Worm (Caenorhabditis elegans): ENCODE measurements around the gene adt-2.
A peak's percentile ranks its signal among the peaks of the same experiment; 100 is the strongest.

The adt-2 gene

DNA sequence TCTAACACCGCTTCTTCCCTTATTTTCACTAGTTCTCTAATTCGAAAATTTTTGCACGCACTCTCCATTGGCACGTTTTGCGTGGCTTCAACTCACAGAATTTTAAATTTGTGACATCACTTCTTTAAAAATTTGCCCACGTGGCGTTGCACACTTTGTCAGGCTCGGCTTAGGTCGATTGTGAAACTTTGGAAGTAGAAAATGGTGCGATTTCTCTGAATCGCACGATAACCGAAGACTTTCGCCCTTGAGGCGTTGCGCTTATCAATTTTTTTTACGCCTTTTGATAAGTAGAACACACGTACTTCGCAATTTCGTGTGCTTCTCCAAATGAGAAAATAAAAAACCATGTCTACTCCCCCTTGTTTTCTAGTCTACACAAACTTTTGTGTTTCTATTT lies 7.7 kb upstream of the adt-2 start (continued):
- TF ChIP-seq daf-8 (GFP tag; IDR thresholded peaks at IDR 0.05) (no peak), zag-1 (tag; optimal IDR thresholded peaks at IDR 0.05) (no peak), nhr-111 (GFP tag; optimal IDR thresholded peaks at IDR 0.05) (no peak), egl-27 (tag; optimal IDR thresholded peaks at IDR 0.05) (no peak), ceh-32 (tag; optimal IDR thresholded peaks at IDR 0.05; ENCODE audit: poor library complexity) (no peak), attf-4 (tag; optimal IDR thresholded peaks at IDR 0.05) (no peak), rbr-2 (tag; optimal IDR thresholded peaks at IDR 0.05) (no peak), saeg-2 (GFP tag; IDR thresholded peaks at IDR 0.05) (no peak), nhr-41 (GFP tag; IDR thresholded peaks at IDR 0.05) (no peak), zfp-2 (tag; optimal IDR thresholded peaks at IDR 0.05) (no peak), dmd-9 (GFP tag; IDR thresholded peaks at IDR 0.05) (no peak), ztf-11 (tag; optimal IDR thresholded peaks at IDR 0.05) (no peak), Y105C5A.15 (GFP tag; IDR thresholded peaks at IDR 0.05) (no peak), spr-3 (GFP tag; optimal IDR thresholded peaks at IDR 0.05) (no peak)

DNA sequence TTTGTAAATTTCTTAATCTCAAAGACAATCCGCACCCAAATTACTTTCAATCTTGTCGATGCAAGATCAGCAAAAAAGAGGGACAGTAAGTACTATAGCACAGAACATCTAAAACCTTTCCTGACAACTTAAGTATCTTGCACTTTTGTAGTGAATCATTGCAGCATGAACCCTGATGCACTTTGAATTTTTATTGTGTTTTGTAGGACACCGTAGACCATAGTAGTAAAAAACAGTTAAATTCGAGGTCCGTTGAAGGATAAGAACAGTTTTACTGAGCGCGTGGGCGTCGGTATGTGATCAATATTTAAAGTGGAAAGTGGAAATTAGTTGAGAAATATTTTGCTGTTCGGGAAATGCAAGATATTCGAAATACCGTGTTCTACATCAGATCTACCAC lies 3.8 kb upstream of the adt-2 start:
- peak in 1 of 2 experiments; percentile 91 for TF ChIP-seq unc-62 (GFP tag; optimal IDR thresholded peaks at IDR 0.05 in 1 of 2)
- no peak for TF ChIP-seq unc-62 (tag; optimal IDR thresholded peaks at IDR 0.05)
- no peak for TF ChIP-seq daf-12 (tag; optimal IDR thresholded peaks at IDR 0.05)

DNA sequence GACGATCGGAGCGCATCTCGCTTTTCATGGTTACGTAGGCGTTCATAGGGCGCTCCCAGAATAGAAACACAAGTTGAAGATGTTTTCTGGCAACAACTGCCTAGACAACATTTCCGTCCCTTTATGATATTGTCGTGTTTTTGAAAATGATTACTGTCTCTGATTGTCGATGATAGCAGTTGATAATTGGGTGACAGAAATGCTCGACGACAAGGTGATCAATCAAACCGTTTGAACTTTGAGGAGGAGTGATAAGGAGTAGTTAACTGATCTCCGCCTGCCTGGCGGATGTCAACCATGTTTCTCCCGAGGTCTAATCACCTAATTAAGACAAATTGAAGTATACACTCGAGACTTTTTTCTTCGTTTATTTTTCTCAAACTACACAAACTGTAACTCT lies 2.1 kb upstream of the adt-2 start:
- TF ChIP-seq unc-62 (GFP tag; optimal IDR thresholded peaks at IDR 0.05 in 1 of 2) (peak in 1 of 2 experiments; percentile 95), unc-62 (tag; optimal IDR thresholded peaks at IDR 0.05) (no peak), snpc-1.2 (GFP tag; IDR thresholded peaks at IDR 0.05) (no peak)

DNA sequence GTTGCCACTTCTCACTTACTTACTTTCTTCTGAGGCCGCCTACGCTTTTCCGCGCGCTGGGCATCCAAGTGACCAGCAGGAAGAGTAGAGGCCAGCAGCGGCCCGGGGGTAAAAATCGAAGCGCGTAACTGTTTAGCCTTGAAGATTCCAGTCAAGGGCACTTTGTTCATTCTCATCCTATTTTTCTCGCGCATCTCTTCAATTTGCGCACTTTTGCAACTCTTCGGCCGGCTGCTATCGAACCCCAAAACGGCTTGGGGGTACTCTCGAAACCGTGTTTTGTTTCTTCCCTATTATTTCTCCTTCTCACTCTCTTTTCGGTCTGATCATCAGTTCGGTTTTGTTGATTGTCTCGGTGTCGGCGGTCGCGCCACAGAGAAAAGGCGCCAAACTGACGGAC lies 579 bp downstream of the adt-2 start:
- TF ChIP-seq unc-62 (GFP tag; optimal IDR thresholded peaks at IDR 0.05 in 1 of 2) (peak in 1 of 2 experiments; percentile 53), unc-62 (tag; optimal IDR thresholded peaks at IDR 0.05) (no peak), ceh-82 (tag; optimal IDR thresholded peaks at IDR 0.05) (no peak), Y105C5A.15 (GFP tag; IDR thresholded peaks at IDR 0.05) (no peak), nhr-25 (tag; optimal IDR thresholded peaks at IDR 0.05; ENCODE audit: borderline replicate concordance, insufficient read depth) (peak; percentile 88), aha-1 (tag) (peak; percentile 91), hlh-11 (tag; optimal IDR thresholded peaks at IDR 0.05) (peak; percentile 23), snpc-4 (tag; optimal IDR thresholded peaks at IDR 0.05) (no peak), mes-2 (tag; optimal IDR thresholded peaks at IDR 0.05; ENCODE audit: poor library complexity, severe bottlenecking) (peak; percentile 12), set-16 (GFP tag; IDR thresholded peaks at IDR 0.05) (peak; percentile 56)

DNA sequence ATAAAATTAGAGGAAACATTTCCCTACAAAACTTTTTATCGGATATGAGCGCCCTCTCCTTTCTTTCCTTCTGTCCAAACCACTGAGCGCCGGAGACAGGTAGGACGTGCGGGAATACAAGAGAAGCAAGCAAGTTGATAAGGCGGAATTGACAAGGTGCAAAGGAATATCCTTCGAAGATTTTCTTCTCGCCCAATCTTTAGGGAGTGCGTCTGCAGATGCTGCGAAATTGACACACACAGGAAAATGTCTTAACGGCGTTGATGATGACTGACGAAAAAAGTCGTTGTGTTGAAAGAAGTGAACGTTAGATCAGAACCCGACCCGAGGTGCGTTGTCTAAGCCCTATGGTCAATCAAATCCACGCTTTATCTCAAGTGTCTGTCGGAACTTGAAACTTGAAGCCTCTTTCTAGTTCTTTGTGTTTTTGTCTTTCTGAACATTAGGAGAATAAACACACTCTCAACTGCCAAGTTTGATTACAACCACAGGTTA lies 1.8 kb downstream of the adt-2 start:
- no peak for TF ChIP-seq daf-8 (GFP tag; IDR thresholded peaks at IDR 0.05)
- TF ChIP-seq ceh-20 (GFP tag; IDR thresholded peaks at IDR 0.05): no peak
- TF ChIP-seq dmd-9 (GFP tag; IDR thresholded peaks at IDR 0.05): no peak
- TF ChIP-seq rbr-2 (tag; optimal IDR thresholded peaks at IDR 0.05): no peak
- TF ChIP-seq lin-39 (tag; optimal IDR thresholded peaks at IDR 0.05): no peak
- peak; percentile 17 for TF ChIP-seq nhr-28 (tag; optimal IDR thresholded peaks at IDR 0.05)
- TF ChIP-seq unc-62 (GFP tag; optimal IDR thresholded peaks at IDR 0.05 in 1 of 2): peak in 1 of 2 experiments; percentile 98
- TF ChIP-seq unc-62 (tag; optimal IDR thresholded peaks at IDR 0.05): no peak
- no peak for TF ChIP-seq R02D3.7 (tag; optimal IDR thresholded peaks at IDR 0.05)
- TF ChIP-seq nhr-42 (GFP tag; IDR thresholded peaks at IDR 0.05): no peak
- TF ChIP-seq zag-1 (tag; optimal IDR thresholded peaks at IDR 0.05): no peak
- no peak for TF ChIP-seq attf-4 (tag; optimal IDR thresholded peaks at IDR 0.05)
- TF ChIP-seq nhr-11 (tag; optimal IDR thresholded peaks at IDR 0.05): no peak
- no peak for TF ChIP-seq D1046.2 (GFP tag; IDR thresholded peaks at IDR 0.05)
- no peak for TF ChIP-seq lin-15B (tag; optimal IDR thresholded peaks at IDR 0.05)
- TF ChIP-seq sdz-12 (GFP tag; optimal IDR thresholded peaks at IDR 0.05): no peak
- TF ChIP-seq Y5F2A.4 (GFP tag; optimal IDR thresholded peaks at IDR 0.05): no peak
- no peak for TF ChIP-seq daf-12 (tag; optimal IDR thresholded peaks at IDR 0.05)
- no peak for TF ChIP-seq nhr-6 (tag; optimal IDR thresholded peaks at IDR 0.05)
- TF ChIP-seq unc-130 (GFP tag; optimal IDR thresholded peaks at IDR 0.05): no peak
- peak; percentile 11 for TF ChIP-seq mxl-3 (GFP tag; optimal IDR thresholded peaks at IDR 0.05)
- TF ChIP-seq saeg-2 (GFP tag; IDR thresholded peaks at IDR 0.05): no peak
- no peak for TF ChIP-seq ztf-11 (tag; optimal IDR thresholded peaks at IDR 0.05)
- no peak for TF ChIP-seq dmd-8 (GFP tag; IDR thresholded peaks at IDR 0.05)
- TF ChIP-seq ceh-62 (tag; optimal IDR thresholded peaks at IDR 0.05): no peak
- TF ChIP-seq aha-1 (tag): peak; percentile 80
- no peak for TF ChIP-seq F26F4.8 (GFP tag; conservative IDR thresholded peaks at IDR 0.05)
- TF ChIP-seq nhr-102 (tag; optimal IDR thresholded peaks at IDR 0.05): no peak
